Worm (Caenorhabditis elegans): ENCODE results near the gene rpl-36.

rpl-36 gene

ce11 chrIII:7179538-7180301, at the start of gene rpl-36, which contains the start of gene rps-14 (continued):
- TF ChIP-seq nfya-1 (tag; optimal IDR thresholded peaks at IDR 0.05; ENCODE audit: borderline replicate concordance, insufficient read depth) = no peak
- TF ChIP-seq sptf-2 (GFP tag; optimal IDR thresholded peaks at IDR 0.05) = no peak
- TF ChIP-seq lsl-1 (GFP tag; optimal IDR thresholded peaks at IDR 0.05) = peak; percentile 13
- no peak; the same call in 1 of the 2 replicates for TF ChIP-seq lir-1 (GFP tag; conservative IDR thresholded peaks at IDR 0.05)
- peak; percentile 32 for TF ChIP-seq ztf-26 (tag; optimal IDR thresholded peaks at IDR 0.05)
- no peak for TF ChIP-seq hlh-12 (tag; optimal IDR thresholded peaks at IDR 0.05)
- TF ChIP-seq athp-1 (tag; optimal IDR thresholded peaks at IDR 0.05) = no peak
- TF ChIP-seq F23B12.7 (tag; optimal IDR thresholded peaks at IDR 0.05; ENCODE audit: insufficient read depth) = peak; percentile 96
- TF ChIP-seq F33H1.4 (GFP tag; IDR thresholded peaks at IDR 0.05) = peak; percentile 98
- TF ChIP-seq F22D6.2 (tag; optimal IDR thresholded peaks at IDR 0.05) = no peak
- TF ChIP-seq somi-1 (GFP tag; optimal IDR thresholded peaks at IDR 0.05) = no peak
- no peak for TF ChIP-seq Y56A3A.18 (GFP tag; IDR thresholded peaks at IDR 0.05)
- no peak for TF ChIP-seq zfh-2 (GFP tag; conservative IDR thresholded peaks at IDR 0.05)
- no peak for TF ChIP-seq gei-17 (GFP tag; optimal IDR thresholded peaks at IDR 0.05)
- no peak for TF ChIP-seq ama-1 (optimal IDR thresholded peaks at IDR 0.05)
- no peak for TF ChIP-seq ama-1 (GFP tag; optimal IDR thresholded peaks at IDR 0.05)
- peak; percentile 61 for TF ChIP-seq ceh-27 (GFP tag; optimal IDR thresholded peaks at IDR 0.05)
- peak; percentile 57 for TF ChIP-seq ZK185.1 (tag; optimal IDR thresholded peaks at IDR 0.05; ENCODE audit: poor library complexity, severe bottlenecking)
- TF ChIP-seq lsy-27 (tag; optimal IDR thresholded peaks at IDR 0.05; ENCODE audit: borderline replicate concordance, insufficient read depth) = no peak
- TF ChIP-seq hmg-20 (GFP tag; IDR thresholded peaks at IDR 0.05) = no peak
- no peak for TF ChIP-seq rec-8 (tag; optimal IDR thresholded peaks at IDR 0.05)
- peak; percentile 26 for TF ChIP-seq F49E8.2 (tag; optimal IDR thresholded peaks at IDR 0.05; ENCODE audit: insufficient read depth)
- TF ChIP-seq aptf-2 (GFP tag; conservative IDR thresholded peaks at IDR 0.05) = no peak
- TF ChIP-seq F10E7.11 (tag; optimal IDR thresholded peaks at IDR 0.05) = no peak
- peak; percentile 60 for TF ChIP-seq efl-1 (GFP tag; optimal IDR thresholded peaks at IDR 0.05)
- peak; percentile 70 for TF ChIP-seq snpc-3.4 (tag; optimal IDR thresholded peaks at IDR 0.05)
- no peak for TF ChIP-seq attf-6 (GFP tag; IDR thresholded peaks at IDR 0.05)
- TF ChIP-seq lin-26 (GFP tag; IDR thresholded peaks at IDR 0.05) = no peak
- no peak for TF ChIP-seq F52B5.7 (tag; optimal IDR thresholded peaks at IDR 0.05)
- TF ChIP-seq madf-3 (GFP tag; IDR thresholded peaks at IDR 0.05) = peak; percentile 88
- TF ChIP-seq K11D2.4 (GFP tag; IDR thresholded peaks at IDR 0.05) = 0 out of 2 replicates have a peak, but pooled peaks have one; percentile 34

ce11 chrIII:7133559-7133958, 46.5 kb upstream of the rpl-36 start, which contains the start of the genes pot-1 and ggtb-1:
Gene pot-1 (minus strand): TSS chrIII:7133678.
Gene ggtb-1 (plus strand): TSS chrIII:7133766.
- TF ChIP-seq cebp-1 (GFP tag; IDR thresholded peaks at IDR 0.05) (no peak), cebp-1 (tag; optimal IDR thresholded peaks at IDR 0.05) (no peak), ZK185.1 (tag; optimal IDR thresholded peaks at IDR 0.05; ENCODE audit: poor library complexity, severe bottlenecking) (no peak), zfh-2 (GFP tag; conservative IDR thresholded peaks at IDR 0.05) (no peak), snpc-1.1 (tag; optimal IDR thresholded peaks at IDR 0.05; ENCODE audit: insufficient read depth) (no peak), cebp-2 (GFP tag; IDR thresholded peaks at IDR 0.05) (no peak), fkh-3 (tag; optimal IDR thresholded peaks at IDR 0.05) (no peak), attf-5 (GFP tag; optimal IDR thresholded peaks at IDR 0.05) (no peak), lin-54 (GFP tag; optimal IDR thresholded peaks at IDR 0.05) (peak; percentile 14), ccch-3 (GFP tag; optimal IDR thresholded peaks at IDR 0.05) (no peak), snpc-3.4 (tag; optimal IDR thresholded peaks at IDR 0.05) (no peak), attf-3 (GFP tag; conservative IDR thresholded peaks at IDR 0.05) (peak; percentile 91), somi-1 (GFP tag; optimal IDR thresholded peaks at IDR 0.05) (no peak), pbrm-1 (GFP tag; IDR thresholded peaks at IDR 0.05) (no peak)
